Fruit fly (Drosophila melanogaster): ENCODE results near the gene Sras.

The Sras gene

DNA sequence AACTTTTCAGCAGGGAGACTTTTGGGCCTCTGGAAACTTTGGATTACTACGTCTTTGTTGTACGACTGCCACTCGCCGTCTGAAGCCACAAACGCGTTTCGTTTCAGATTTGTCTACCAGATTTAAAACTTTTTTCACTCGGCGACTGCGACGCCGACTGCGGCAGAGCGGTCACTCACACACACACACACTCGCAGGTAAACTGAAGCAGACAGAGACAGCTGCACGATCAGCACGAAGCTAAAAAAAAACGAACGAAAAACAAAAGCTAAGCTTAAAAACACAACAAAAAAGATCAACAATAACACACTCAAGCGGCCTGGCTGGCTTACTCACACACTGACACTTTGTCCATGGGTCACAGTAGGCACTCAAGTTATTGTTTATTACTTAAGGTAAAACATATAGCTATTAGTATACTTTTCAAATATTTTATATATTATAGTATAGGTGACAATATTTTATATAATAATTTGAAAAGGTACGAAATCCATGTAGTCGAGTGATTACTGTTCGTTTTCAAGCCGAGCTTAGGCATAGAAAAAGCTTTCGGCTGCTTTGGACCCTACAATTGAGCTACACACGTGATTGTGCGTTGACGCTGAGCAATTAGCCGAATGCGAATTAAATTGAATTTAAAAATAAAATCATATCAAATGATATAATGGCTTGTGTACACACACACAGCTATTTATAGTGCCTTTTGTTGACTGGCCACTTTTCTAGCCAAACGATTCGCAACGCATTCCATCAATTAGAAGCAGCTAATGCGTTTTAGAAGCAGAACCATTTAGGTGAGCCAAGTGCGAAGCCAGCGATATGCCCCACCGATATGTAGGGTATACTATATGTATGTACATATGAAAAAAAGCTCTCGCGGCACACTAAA, 13.9 kb downstream of the Sras start, which contains the start of gene Msr-110 (continued):
- peak; percentile 64 for TF ChIP-seq Gsc (GFP tag; IDR thresholded peaks at IDR 0.05)
- no peak; the same call in 1 of the 2 replicates for TF ChIP-seq CG43689 (GFP tag; IDR thresholded peaks at IDR 0.05)
- peak; percentile 86 for TF ChIP-seq CG6765 (GFP tag; optimal IDR thresholded peaks at IDR 0.05)
- TF ChIP-seq TFAM (GFP tag; optimal IDR thresholded peaks at IDR 0.05), result no peak
- TF ChIP-seq CG14050 (GFP tag; IDR thresholded peaks at IDR 0.05), result peak; percentile 78; the same call in 2 of the 3 replicates
- TF ChIP-seq CG14710 (tag; optimal IDR thresholded peaks at IDR 0.05), result peak; percentile 70
- TF ChIP-seq Aef1 (GFP tag; IDR thresholded peaks at IDR 0.05), result peak; percentile 86
- peak; percentile 92 for TF ChIP-seq Meics (GFP tag; optimal IDR thresholded peaks at IDR 0.05)
- TF ChIP-seq CG1529 (GFP tag; optimal IDR thresholded peaks at IDR 0.05), result peak; percentile 73
- TF ChIP-seq salm (tag; optimal IDR thresholded peaks at IDR 0.05), result peak; percentile 78
- TF ChIP-seq unc-4 (GFP tag; IDR thresholded peaks at IDR 0.05; ENCODE audit: partially characterized antibody), result no peak
- no peak for TF ChIP-seq sna (GFP tag; IDR thresholded peaks at IDR 0.05; ENCODE audit: partially characterized antibody)
- TF ChIP-seq pho (GFP tag; optimal IDR thresholded peaks at IDR 0.05), result peak; percentile 75
- 0 out of 2 replicates have a peak, but pooled peaks have one; percentile 48 for TF ChIP-seq Lim3 (GFP tag; IDR thresholded peaks at IDR 0.05)
- peak; percentile 85 for TF ChIP-seq caup (GFP tag; optimal IDR thresholded peaks at IDR 0.05; ENCODE audit: severe bottlenecking)
- peak; percentile 75 for TF ChIP-seq E2f1 (GFP tag; IDR thresholded peaks at IDR 0.05)
- peak; percentile 67 for TF ChIP-seq CG12942 (GFP tag; optimal IDR thresholded peaks at IDR 0.05)
- peak; percentile 77 for TF ChIP-seq CG4404 (GFP tag; IDR thresholded peaks at IDR 0.05)
- TF ChIP-seq CG17802 (tag; optimal IDR thresholded peaks at IDR 0.05), result peak; percentile 51
- peak in 1 of 2 experiments; percentile 86 for TF ChIP-seq Eip74EF (GFP tag; optimal IDR thresholded peaks at IDR 0.05)
- peak; percentile 86 for TF ChIP-seq CG4730 (GFP tag; IDR thresholded peaks at IDR 0.05)
- TF ChIP-seq BEAF-32 (GFP tag; optimal IDR thresholded peaks at IDR 0.05), result peak; percentile 4
- no peak for TF ChIP-seq knrl (GFP tag; IDR thresholded peaks at IDR 0.05; ENCODE audit: partially characterized antibody)
- TF ChIP-seq insv (GFP tag; optimal IDR thresholded peaks at IDR 0.05), result peak in 1 of 2 experiments; percentile 40
- TF ChIP-seq odd (GFP tag; optimal IDR thresholded peaks at IDR 0.05), result peak; percentile 79
- TF ChIP-seq CG17568 (GFP tag; optimal IDR thresholded peaks at IDR 0.05), result peak; percentile 76
- no peak for TF ChIP-seq HLHmδ (GFP tag; optimal IDR thresholded peaks at IDR 0.05)
- peak; percentile 88 for TF ChIP-seq CG17385 (GFP tag; optimal IDR thresholded peaks at IDR 0.05)
- peak; percentile 93 for TF ChIP-seq CG7839 (tag; optimal IDR thresholded peaks at IDR 0.05)
- TF ChIP-seq CG10209 (GFP tag; optimal IDR thresholded peaks at IDR 0.05), result peak; percentile 86
- peak; percentile 89 for TF ChIP-seq CG9215 (GFP tag; IDR thresholded peaks at IDR 0.05)
- peak; percentile 69 for TF ChIP-seq cg (GFP tag; optimal IDR thresholded peaks at IDR 0.05)
- TF ChIP-seq fd96Cb (tag; optimal IDR thresholded peaks at IDR 0.05), result peak; percentile 90
- TF ChIP-seq gt (GFP tag; IDR thresholded peaks at IDR 0.05), result peak; percentile 53; the same call in 1 of the 2 replicates
- no peak for TF ChIP-seq cad (GFP tag; optimal IDR thresholded peaks at IDR 0.05)
- peak; percentile 53 for TF ChIP-seq CG9876 (GFP tag; optimal IDR thresholded peaks at IDR 0.05)
- TF ChIP-seq tap (tag; optimal IDR thresholded peaks at IDR 0.05), result peak; percentile 89
- peak; percentile 96 for TF ChIP-seq vvl (GFP tag; IDR thresholded peaks at IDR 0.05)
- peak; percentile 69 for TF ChIP-seq CG5953 (GFP tag; IDR thresholded peaks at IDR 0.05)
- peak; percentile 85 for TF ChIP-seq Ssrp (tag; optimal IDR thresholded peaks at IDR 0.05)
- TF ChIP-seq CG12104 (GFP tag; optimal IDR thresholded peaks at IDR 0.05), result peak; percentile 71
- TF ChIP-seq jing (GFP tag; optimal IDR thresholded peaks at IDR 0.05), result peak; percentile 78
- TF ChIP-seq esg (GFP tag; conservative IDR thresholded peaks at IDR 0.05), result peak; percentile 89
- peak; percentile 51 for TF ChIP-seq fu2 (GFP tag; optimal IDR thresholded peaks at IDR 0.05)
- TF ChIP-seq H2.0 (GFP tag; IDR thresholded peaks at IDR 0.05), result peak; percentile 72
- TF ChIP-seq D19A (tag; optimal IDR thresholded peaks at IDR 0.05), result peak; percentile 84
- TF ChIP-seq sens (GFP tag), result peak; percentile 93
- peak; percentile 93 for TF ChIP-seq corto (GFP tag; optimal IDR thresholded peaks at IDR 0.05)
